Worm (Caenorhabditis elegans) whole organism, L4/young adult: ENCODE measurements around the gene ttr-29.

Experiments
- W03F9.2 ChIP-seq: fragments of 150-350 bp; optimal IDR thresholded peaks from 2 replicates; lab custom pipeline; 2014; ENCODE audit warnings: missing biosample characterization, missing genetic modification characterization
- dao-5 ChIP-seq: sonication (generic microtip); optimal IDR thresholded peaks from 2 replicates; lab custom pipeline; 2016; ENCODE audit warnings: missing genotype, missing genetic modification characterization, moderate library complexity, missing compliant biosample characterization
- him-1 ChIP-seq: sonication (generic microtip); optimal IDR thresholded peaks from 2 replicates; lab custom pipeline; 2016; ENCODE audit warnings: missing genotype, missing genetic modification reagents, missing genetic modification characterization, missing compliant biosample characterization

The ttr-29 gene

DNA sequence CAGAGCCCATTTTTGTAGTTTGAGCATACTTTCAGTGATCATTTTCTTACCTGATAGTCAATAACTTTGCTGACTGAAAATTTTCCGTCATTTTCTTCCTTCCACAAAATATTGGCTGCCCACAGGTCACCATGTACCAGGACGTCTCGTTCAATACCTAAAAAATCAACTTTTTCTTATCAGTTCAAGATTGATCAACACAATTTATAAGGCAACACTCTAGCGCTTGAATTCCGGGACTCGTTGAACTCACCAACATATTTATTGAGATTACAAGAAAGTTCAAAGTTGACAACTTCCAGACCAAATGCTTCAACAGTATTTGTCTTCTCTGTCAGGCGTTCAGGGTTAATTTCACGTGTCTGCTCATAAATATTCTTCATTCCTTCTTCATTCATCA is 27.0 kb upstream of the ttr-29 start:
- TF ChIP-seq dao-5 (tag; lab: Kevin White, UChicago) (no peak), him-1 (no peak), W03F9.2 (tag; lab: Kevin White, UChicago) (no peak)

DNA sequence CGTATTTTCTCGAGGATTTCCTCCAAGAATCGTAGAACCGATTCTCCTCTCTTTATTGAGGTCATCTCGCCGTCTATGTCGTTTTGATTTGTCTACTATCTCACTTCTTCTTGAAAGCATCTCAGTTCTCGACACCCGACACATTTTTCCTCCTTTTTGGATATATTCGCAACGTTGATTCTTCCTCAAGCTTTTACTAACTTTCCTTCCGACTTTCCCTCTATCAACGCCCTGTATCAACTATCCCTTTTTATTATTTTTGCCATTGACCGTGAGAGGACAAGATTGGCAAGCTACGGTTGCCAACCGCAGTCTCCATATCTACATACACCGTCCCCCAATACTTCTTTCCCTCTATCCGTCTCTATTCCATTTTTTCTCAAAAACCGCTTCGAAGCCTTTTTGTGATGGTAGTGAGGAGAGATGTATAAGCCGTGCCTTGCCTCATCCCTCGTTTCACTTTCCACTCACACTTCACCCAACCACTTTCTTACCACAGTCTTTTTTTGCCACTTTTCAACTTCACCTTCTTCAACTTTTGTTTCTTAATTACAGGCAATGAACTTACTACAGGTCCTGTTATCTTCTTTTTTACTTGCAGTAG is 22.4 kb upstream of the ttr-29 start, which contains the start of gene T16G1.2:
T16G1.2 (plus strand) TSS at position 554 of the 604 bp plus-strand sequence.
- TF ChIP-seq W03F9.2 (tag; lab: Kevin White, UChicago) (no peak), him-1 (no peak), dao-5 (tag; lab: Kevin White, UChicago) (no peak)

DNA sequence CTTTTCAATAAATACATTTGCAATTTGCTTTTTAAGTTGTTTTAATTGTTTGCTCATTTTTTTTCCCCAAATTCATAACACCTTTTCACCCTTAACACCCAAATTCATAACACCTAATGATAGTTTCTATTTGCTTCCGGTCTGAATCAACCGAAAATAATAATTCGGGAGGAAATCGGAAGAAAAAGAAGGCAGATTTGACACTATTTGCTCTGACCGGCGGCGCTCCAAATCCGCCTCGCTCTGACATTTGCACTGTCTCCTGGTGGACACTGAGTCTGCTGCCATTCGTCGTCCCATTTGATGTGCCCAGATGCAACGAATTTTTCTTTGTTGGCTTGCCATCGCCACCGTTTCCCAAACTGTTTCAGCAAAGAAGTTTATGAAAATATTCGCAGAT is 17.5 kb upstream of the ttr-29 start, which contains the start of gene pqn-67:
pqn-67 (plus strand) TSS at position 301 of the 400 bp plus-strand sequence.
- no peak for TF ChIP-seq him-1
- no peak for TF ChIP-seq W03F9.2 (tag; lab: Kevin White, UChicago)
- no peak for TF ChIP-seq dao-5 (tag; lab: Kevin White, UChicago)

DNA sequence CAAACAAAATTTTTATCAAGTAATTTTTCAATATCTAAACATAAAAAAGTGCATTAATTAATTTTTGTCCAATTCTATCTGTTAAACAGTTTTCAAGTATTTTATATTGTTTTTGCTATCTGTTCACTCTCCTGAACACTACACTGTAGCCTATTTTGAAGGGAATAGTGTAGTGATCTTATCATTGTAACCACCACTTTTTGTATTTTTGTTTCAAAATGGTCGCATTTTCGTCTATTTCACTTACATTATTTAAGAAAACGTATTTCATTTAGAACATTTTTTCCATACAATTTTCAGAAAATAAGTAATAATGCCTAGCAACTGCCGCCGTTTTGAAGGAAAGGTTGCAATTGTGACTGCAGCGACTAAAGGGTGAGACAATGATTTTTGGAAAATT is 15.7 kb upstream of the ttr-29 start, which contains the start of gene dhrs-4:
dhrs-4 (plus strand) TSS at position 301 of the 400 bp plus-strand sequence.
- no peak for TF ChIP-seq him-1
- no peak for TF ChIP-seq W03F9.2 (tag; lab: Kevin White, UChicago)
- TF ChIP-seq dao-5 (tag; lab: Kevin White, UChicago), result no peak

DNA sequence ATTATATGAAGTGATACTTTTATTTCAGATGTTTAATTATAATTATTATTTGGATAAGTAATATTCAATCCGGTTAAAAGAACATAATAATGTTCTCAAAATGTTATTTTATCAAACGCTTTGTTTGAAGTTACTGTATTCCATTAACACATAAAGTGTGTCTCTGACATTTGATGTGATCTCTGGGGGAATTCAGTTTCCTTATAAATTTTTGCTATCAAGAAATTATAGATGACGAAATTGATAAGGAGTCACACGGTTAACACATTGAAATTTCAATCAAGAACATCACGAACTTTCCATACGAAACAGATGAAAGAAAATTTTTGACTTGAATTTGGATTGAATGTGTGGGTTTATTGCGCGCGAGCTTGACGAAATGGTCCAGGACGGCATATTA is 15.0 kb upstream of the ttr-29 start:
- no peak for TF ChIP-seq dao-5 (tag; lab: Kevin White, UChicago)

DNA sequence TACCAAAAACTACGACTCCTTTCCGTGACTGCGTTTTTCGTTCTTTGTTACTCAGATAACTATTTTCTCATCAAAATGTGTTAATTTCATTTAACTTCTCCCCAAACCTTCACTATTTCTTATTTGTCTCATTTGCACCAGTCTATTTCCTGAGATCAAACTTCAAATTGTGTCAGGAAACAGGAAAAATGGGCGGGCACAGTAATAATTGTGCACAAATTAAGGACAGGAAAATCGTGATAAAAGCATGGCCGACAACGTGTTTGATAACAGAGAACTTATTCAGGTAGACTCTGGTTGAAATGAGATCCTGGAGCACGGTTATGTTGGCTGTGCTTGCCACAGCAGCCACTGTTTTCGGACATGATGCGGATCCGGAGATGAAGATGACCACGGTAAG is 13.1 kb upstream of the ttr-29 start, which contains the start of gene lipl-1:
lipl-1 (plus strand) TSS at position 282 of the 400 bp plus-strand sequence.
- no peak for TF ChIP-seq him-1
- no peak for TF ChIP-seq W03F9.2 (tag; lab: Kevin White, UChicago)
- no peak for TF ChIP-seq dao-5 (tag; lab: Kevin White, UChicago)

DNA sequence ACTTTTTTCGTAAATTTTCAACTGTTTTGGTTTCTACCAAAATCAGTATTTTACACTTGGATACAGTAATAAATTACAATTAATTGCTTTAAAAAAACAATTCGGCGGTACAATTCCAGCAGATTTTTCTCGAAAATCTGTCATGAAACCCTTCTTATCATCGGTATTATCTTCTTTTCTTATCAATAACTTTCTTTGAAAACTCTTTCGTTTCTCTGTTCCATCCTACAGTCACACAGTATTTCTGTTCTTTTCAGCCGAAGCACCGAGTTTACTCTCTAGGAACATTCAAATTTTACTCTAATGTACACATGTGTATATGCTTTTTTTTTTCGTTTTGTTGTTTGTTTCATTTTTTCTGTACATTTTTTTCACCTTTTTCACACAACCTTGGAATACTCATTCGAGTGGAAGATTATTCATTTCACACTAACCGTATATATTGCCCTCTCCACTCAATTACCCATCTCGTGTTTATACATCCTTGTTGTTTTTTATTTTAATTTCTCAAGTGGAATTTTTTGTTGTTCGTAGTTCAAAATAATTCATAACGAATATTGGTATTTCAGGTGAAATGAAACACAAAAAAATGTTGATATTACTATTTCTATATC is 3.0 kb upstream of the ttr-29 start, which contains the start of gene nid-1:
nid-1 (plus strand) TSS at position 564 of the 614 bp plus-strand sequence.
- TF ChIP-seq W03F9.2 (tag; lab: Kevin White, UChicago) (peak; percentile 40), him-1 (no peak)

DNA sequence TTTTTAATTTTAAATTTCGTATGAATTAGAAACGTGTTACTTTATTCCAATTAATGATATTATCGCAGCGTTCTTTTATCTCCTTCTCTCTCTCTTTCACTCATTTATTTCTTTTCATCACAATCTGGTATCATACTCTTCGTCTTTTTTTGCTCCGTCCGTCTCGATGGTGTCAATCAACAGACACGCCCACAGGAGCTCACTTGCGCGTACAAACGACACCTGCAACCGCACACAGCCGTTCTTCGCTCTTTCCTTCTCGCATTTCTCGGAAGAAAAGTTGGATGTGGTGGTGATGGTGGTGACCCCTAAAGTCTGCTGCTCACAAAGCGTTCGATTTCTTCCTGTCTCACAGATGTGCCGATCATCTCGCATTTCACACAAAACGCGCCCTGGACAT is 2.0 kb upstream of the ttr-29 start:
- TF ChIP-seq him-1 (no peak), dao-5 (tag; lab: Kevin White, UChicago) (no peak), W03F9.2 (tag; lab: Kevin White, UChicago) (no peak)

DNA sequence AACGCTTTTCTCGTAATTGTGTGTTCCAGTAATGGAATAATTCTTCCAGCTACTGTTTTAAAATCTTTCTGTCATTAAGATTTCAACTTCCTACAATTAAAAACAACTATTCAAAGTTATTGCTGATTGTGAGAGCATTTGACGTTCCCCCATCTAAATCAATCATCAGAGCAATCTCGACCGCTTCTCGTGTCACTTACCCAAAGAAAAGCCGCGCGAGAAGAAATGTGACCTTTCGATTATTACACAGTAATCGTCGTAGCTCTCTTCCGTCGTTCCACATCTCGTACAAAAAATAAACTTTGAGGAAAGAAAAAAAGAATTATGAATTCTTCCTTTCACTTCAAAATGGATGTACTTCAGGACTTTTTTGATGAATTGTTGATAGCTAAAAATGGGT is 804 bp upstream of the ttr-29 start:
- TF ChIP-seq dao-5 (tag; lab: Kevin White, UChicago), result no peak
- TF ChIP-seq him-1, result no peak

DNA sequence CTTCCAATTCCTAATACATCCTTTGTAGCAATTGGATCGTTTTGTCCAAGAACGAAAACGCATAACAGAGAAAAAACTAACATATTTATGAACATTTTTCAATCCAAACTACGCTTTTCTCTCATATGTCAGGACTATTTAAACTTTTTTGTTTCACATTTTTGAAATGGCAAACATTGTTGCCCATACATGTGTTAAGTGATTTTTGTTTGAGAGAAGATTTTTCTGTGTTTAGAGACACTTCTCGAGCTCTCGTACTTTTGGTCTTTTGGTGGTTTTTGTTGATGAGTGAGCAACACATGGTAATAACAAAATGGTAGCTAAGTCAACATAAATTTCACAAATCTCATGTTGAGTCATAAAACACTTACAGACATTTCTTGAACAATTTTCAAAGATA is 1.6 kb downstream of the ttr-29 start, which contains the start of gene ttr-28:
ttr-28 (minus strand) TSS at position 101 of the 400 bp plus-strand sequence.
- no peak for TF ChIP-seq dao-5 (tag; lab: Kevin White, UChicago)
- TF ChIP-seq him-1, result no peak
- TF ChIP-seq W03F9.2 (tag; lab: Kevin White, UChicago), result no peak

DNA sequence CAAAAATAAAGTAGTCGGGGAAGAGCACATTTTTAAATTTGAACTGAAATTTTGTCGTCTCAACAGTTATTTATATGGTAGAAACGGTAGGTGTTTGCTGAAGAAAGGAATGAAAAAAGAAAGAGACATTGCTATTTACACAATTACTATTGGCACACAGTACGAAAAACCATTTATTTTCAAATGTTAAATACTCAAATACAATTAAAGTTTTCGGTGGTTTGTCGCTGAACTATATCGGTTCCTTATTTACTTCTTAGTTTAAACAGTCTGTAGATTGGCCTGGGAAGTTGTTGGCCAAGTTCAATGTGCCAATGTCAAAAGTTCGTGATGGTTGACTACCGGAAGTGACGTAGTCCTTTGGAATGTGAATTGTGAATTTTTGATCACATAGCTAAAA is 2.6 kb downstream of the ttr-29 start, which contains the start of gene ttr-27:
ttr-27 (minus strand) TSS at position 45 of the 400 bp plus-strand sequence.
- TF ChIP-seq dao-5 (tag; lab: Kevin White, UChicago) (no peak), him-1 (no peak), W03F9.2 (tag; lab: Kevin White, UChicago) (no peak)

DNA sequence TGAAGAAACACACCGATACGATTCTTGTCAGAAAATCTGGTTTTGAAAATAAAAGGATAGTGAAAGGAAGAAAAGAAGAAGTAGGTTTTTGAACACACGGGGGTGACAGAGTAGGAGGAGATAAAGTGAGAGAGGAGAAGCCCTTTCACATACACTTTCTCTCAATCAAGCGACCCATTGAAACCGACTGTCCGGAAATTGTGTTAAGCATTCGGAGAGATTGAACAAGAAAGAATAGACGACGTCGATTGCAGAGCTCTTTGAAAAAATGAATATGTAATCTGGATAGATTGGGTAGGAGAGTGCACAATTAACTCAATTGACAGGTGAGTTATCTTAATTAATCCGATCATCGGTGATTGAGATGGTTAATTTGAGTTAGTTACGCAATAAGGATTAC is 5.3 kb downstream of the ttr-29 start:
- no peak for TF ChIP-seq him-1
- TF ChIP-seq W03F9.2 (tag; lab: Kevin White, UChicago), result no peak
- TF ChIP-seq dao-5 (tag; lab: Kevin White, UChicago), result no peak

DNA sequence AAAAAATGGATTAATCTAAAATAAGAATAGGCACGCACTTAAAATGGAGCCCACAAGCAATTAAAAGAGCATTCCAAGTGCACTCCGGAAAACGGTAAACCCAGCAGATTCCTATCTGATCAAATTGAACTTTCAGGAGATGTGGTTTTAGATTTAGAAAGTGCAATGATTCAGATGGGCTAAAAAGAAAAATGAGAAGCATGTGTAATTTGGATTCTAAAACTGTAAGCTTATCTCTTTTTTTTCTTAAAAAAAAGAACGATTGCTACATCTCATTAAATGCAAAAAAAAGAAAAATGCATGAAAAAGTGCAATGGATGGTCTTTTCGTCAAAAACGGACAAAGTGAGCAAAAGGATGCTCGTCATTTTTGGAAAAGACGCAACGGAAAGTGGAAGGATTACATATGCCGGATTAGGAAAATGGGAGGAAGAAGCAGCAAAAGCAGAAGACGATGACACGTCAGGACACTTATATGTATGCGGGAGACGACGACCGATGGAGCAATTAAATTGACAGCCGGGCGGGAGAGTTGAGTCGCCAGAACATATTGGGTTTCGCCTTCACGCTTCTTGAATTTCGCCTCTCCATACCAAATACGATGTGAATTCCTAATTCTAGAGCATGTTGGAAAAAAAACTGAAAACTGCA is 7.9 kb downstream of the ttr-29 start:
- TF ChIP-seq W03F9.2 (tag; lab: Kevin White, UChicago) (no peak), dao-5 (tag; lab: Kevin White, UChicago) (no peak), him-1 (no peak)

DNA sequence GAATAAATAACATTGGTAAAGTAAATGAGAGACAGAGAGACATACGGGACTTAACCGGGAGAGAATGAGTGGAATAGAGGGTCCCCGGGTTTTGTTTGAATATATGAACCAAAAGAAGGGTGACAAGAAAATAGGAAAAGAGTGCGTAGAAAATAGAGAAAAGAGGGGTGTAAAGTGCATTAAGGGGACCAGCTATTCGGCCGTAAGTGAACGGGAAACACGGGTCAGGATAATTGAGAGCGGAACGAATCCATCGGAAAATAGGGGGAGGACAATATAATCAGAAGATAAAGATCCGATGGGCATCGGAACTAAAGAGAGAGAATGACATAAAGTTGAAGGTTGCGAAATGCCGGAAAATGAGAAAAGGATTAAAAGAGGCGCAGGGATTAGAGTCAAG is 9.3 kb downstream of the ttr-29 start:
- TF ChIP-seq W03F9.2 (tag; lab: Kevin White, UChicago), result no peak
- no peak for TF ChIP-seq him-1
- no peak for TF ChIP-seq dao-5 (tag; lab: Kevin White, UChicago)
